Fruit fly (Drosophila melanogaster): Measurements from ENCODE around the gene CG4842.

- TF ChIP-seq Hr3 (GFP tag; optimal IDR thresholded peaks at IDR 0.05) (no peak), Fer3 (tag; optimal IDR thresholded peaks at IDR 0.05) (no peak), pb (GFP tag; optimal IDR thresholded peaks at IDR 0.05) (no peak), NC2α (GFP tag; optimal IDR thresholded peaks at IDR 0.05) (no peak), CG9797 (GFP tag; optimal IDR thresholded peaks at IDR 0.05) (no peak), vnd (GFP tag; IDR thresholded peaks at IDR 0.05; ENCODE audit: partially characterized antibody) (no peak), br (optimal IDR thresholded peaks at IDR 0.05) (no peak), B-H2 (GFP tag; optimal IDR thresholded peaks at IDR 0.05) (no peak), vvl (GFP tag; IDR thresholded peaks at IDR 0.05) (no peak)
Observed at dm6 chr3L:16361200-16361815, 6.9 kb upstream of the CG4842 start.

All from whole organism, embryonic.